Worm (Caenorhabditis elegans): ENCODE measurements around the gene R13H4.2.

Gene R13H4.2

ce11 chrV:11829282-11829681 is 6.9 kb upstream of the R13H4.2 start, which contains the start of gene col-158:
col-158 (plus strand) TSS chrV:11829582.
- no peak for TF ChIP-seq T26A5.8 (tag; optimal IDR thresholded peaks at IDR 0.05)
- no peak for TF ChIP-seq F49E8.2 (tag; optimal IDR thresholded peaks at IDR 0.05; ENCODE audit: insufficient read depth)
- no peak for TF ChIP-seq K12H6.12 (tag; optimal IDR thresholded peaks at IDR 0.05)
- no peak for TF ChIP-seq nfyb-1 (GFP tag; IDR thresholded peaks at IDR 0.05)
- TF ChIP-seq madf-3 (GFP tag; IDR thresholded peaks at IDR 0.05) = no peak
- no peak for TF ChIP-seq lir-1 (GFP tag; conservative IDR thresholded peaks at IDR 0.05)
- TF ChIP-seq C06A6.2 (GFP tag; conservative IDR thresholded peaks at IDR 0.05) = no peak
- TF ChIP-seq F57A8.1 (GFP tag; optimal IDR thresholded peaks at IDR 0.05) = no peak
- TF ChIP-seq D2030.7 (GFP tag; IDR thresholded peaks at IDR 0.05) = no peak
- no peak for TF ChIP-seq chd-7 (tag; optimal IDR thresholded peaks at IDR 0.05)
- no peak for TF ChIP-seq hmg-20 (GFP tag; IDR thresholded peaks at IDR 0.05)
- TF ChIP-seq ztf-26 (tag; optimal IDR thresholded peaks at IDR 0.05) = no peak
- no peak for TF ChIP-seq mes-4 (tag; optimal IDR thresholded peaks at IDR 0.05)
- no peak for TF ChIP-seq lin-40 (tag; optimal IDR thresholded peaks at IDR 0.05)
- no peak for TF ChIP-seq F52B5.7 (tag; optimal IDR thresholded peaks at IDR 0.05)
- no peak for TF ChIP-seq snpc-1.3 (tag; optimal IDR thresholded peaks at IDR 0.05; ENCODE audit: insufficient read depth)

ce11 chrV:11833319-11833718 is 2.9 kb upstream of the R13H4.2 start, which contains the start of gene pho-8:
pho-8 (plus strand) TSS chrV:11833619.
- TF ChIP-seq madf-10 (tag; optimal IDR thresholded peaks at IDR 0.05) (no peak), bed-2 (GFP tag; IDR thresholded peaks at IDR 0.05) (no peak), F55B11.4 (tag; optimal IDR thresholded peaks at IDR 0.05; ENCODE audit: borderline replicate concordance, insufficient read depth) (no peak), nhr-120 (GFP tag; IDR thresholded peaks at IDR 0.05) (no peak), let-607 (tag; optimal IDR thresholded peaks at IDR 0.05) (no peak), Y67H2A.10 (GFP tag; conservative IDR thresholded peaks at IDR 0.05) (no peak), B0019.2 (GFP tag; conservative IDR thresholded peaks at IDR 0.05) (no peak), die-1 (tag; optimal IDR thresholded peaks at IDR 0.05) (no peak), atf-7 (tag; optimal IDR thresholded peaks at IDR 0.05) (no peak), lir-1 (GFP tag; conservative IDR thresholded peaks at IDR 0.05) (no peak)

- no peak for TF ChIP-seq chd-7 (tag; optimal IDR thresholded peaks at IDR 0.05)
- TF ChIP-seq mes-4 (tag; optimal IDR thresholded peaks at IDR 0.05) = no peak
- TF ChIP-seq tbp1 (GFP tag; optimal IDR thresholded peaks at IDR 0.05) = no peak
These were observed 3.0 kb downstream of the R13H4.2 start, which contains the start of gene idpb-5 for ce11 chrV:11839220-11839619. idpb-5 (plus strand) TSS chrV:11839520.

ce11 chrV:11843678-11844366 is 7.6 kb downstream of the R13H4.2 start, which contains the start of gene nphp-4:
nphp-4 (minus strand) TSS chrV:11843728.
- no peak for TF ChIP-seq nhr-80 (tag; optimal IDR thresholded peaks at IDR 0.05)
- TF ChIP-seq ZK185.1 (tag; optimal IDR thresholded peaks at IDR 0.05; ENCODE audit: poor library complexity, severe bottlenecking) = no peak
- no peak for TF ChIP-seq lsy-27 (tag; optimal IDR thresholded peaks at IDR 0.05; ENCODE audit: borderline replicate concordance, insufficient read depth)
- TF ChIP-seq tlf-1 (GFP tag; optimal IDR thresholded peaks at IDR 0.05) = no peak
- TF ChIP-seq athp-1 (tag; optimal IDR thresholded peaks at IDR 0.05) = no peak
- no peak for TF ChIP-seq bed-2 (GFP tag; IDR thresholded peaks at IDR 0.05)
- no peak for TF ChIP-seq rpc-1 (optimal IDR thresholded peaks at IDR 0.05)
- TF ChIP-seq rpc-1 (tag; optimal IDR thresholded peaks at IDR 0.05) = no peak
- no peak for TF ChIP-seq madf-10 (tag; optimal IDR thresholded peaks at IDR 0.05)
- no peak for TF ChIP-seq hmg-20 (GFP tag; IDR thresholded peaks at IDR 0.05)
- TF ChIP-seq pha-4 (tag; optimal IDR thresholded peaks at IDR 0.05) = no peak
- no peak for TF ChIP-seq gei-17 (GFP tag; optimal IDR thresholded peaks at IDR 0.05)
- TF ChIP-seq F39B2.1 (GFP tag; IDR thresholded peaks at IDR 0.05) = no peak
- no peak for TF ChIP-seq madf-8 (GFP tag; conservative IDR thresholded peaks at IDR 0.05)
